2 fruit fly cellular contexts compared by ENCODE assay signal in the genomic region with DNA sequence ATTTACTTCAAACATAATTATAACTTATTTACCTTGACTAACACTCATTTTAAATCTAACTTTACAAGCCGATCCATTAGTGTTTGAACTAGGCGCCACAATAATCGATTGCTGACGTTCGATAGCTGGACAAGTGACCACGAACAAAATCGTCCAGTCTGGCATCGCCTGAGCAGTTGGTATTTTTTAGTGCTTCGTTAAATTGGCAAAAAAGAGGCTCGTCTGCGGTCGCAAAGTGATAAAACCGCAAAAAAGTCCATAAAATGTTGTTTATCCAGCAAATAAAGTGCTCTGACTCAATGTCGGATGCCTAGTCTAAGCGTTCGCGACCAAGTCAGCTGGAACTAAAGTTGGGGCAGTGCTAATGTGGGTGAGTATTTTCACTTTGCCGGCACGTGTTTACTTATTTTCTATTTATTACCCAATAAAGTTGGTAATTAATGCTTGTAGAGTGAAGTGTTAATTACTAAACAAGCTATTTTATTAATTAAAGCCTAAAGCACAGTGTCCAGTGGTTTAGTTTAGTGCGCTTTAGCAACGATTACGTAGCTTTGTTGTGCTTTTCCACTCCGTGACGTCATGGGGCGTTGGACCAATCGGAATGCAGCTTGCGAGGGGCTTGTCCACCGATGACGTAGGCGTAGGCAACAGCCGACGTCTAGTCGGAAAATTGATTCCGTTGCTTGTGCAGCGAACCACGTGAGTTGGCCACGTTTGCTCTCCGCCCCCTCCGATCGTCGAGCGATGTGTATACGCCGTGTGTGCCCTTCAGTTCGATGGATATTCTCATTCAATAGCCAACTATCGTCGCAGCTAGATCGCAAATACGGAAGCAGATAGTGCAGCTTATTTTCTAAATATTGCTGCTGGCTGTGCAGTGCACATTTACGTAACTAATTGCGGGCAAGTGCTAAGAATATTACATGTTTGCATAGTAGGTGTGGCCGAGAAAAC.
A peak's percentile ranks its signal among the peaks of the same experiment; 100 is the strongest.
TF ChIP-seq lines count a peak whose summit lies in the region.

A gene (plus strand): TSS at position 33 of the 954 bp plus-strand sequence.

TF ChIP-seq in whole organism, adult, 20 proteins besides CTCF, POLR2A, EP300 and RAD21 (continued from another document):
- TF ChIP-seq Mnt (GFP tag; optimal IDR thresholded peaks at IDR 0.05; lab: Kevin White, UChicago) (peak; percentile 27), CG7045 (GFP tag; optimal IDR thresholded peaks at IDR 0.05; lab: Kevin White, UChicago) (no peak), CG1620 (GFP tag; optimal IDR thresholded peaks at IDR 0.05; lab: Kevin White, UChicago) (no peak)
TF ChIP-seq in whole organism, adult: peak in this region for 3.

TF ChIP-seq in whole organism, embryonic, 481 proteins besides CTCF, POLR2A, EP300 and RAD21 (continued from another document):
- TF ChIP-seq amos (GFP tag; IDR thresholded peaks at IDR 0.05; lab: Robert Waterston, UW; ENCODE audit: partially characterized antibody) (peak; percentile 57; the same call in 1 of the 2 replicates), crc (GFP tag; optimal IDR thresholded peaks at IDR 0.05; lab: Kevin White, UChicago) (no peak), Pdp1 (GFP tag; optimal IDR thresholded peaks at IDR 0.05; lab: Kevin White, UChicago) (peak in 1 of 2 experiments; percentile 52), CG12659 (GFP tag; optimal IDR thresholded peaks at IDR 0.05; lab: Kevin White, UChicago) (peak; percentile 13), Xrp1 (GFP tag; IDR thresholded peaks at IDR 0.05; lab: Robert Waterston, UW) (0 out of 2 replicates have a peak, but pooled peaks have one; percentile 8), CG2712 (tag; optimal IDR thresholded peaks at IDR 0.05; lab: Kevin White, UChicago) (peak; percentile 2), CG3995 (GFP tag; optimal IDR thresholded peaks at IDR 0.05; lab: Kevin White, UChicago) (peak; percentile 17), vvl (GFP tag; IDR thresholded peaks at IDR 0.05; lab: Robert Waterston, UW) (0 out of 2 replicates have a peak, but pooled peaks have one; percentile 28), CG2116 (GFP tag; optimal IDR thresholded peaks at IDR 0.05; lab: Kevin White, UChicago) (peak; percentile 78), BEAF-32 (GFP tag; optimal IDR thresholded peaks at IDR 0.05; lab: Kevin White, UChicago) (peak; percentile 70), abd-A (tag; optimal IDR thresholded peaks at IDR 0.05; lab: Kevin White, UChicago) (peak; percentile 17), Med (GFP tag; lab: Kevin White, UChicago) (peak; percentile 88), CG7786 (GFP tag; optimal IDR thresholded peaks at IDR 0.05; lab: Kevin White, UChicago) (no peak), CG12942 (GFP tag; optimal IDR thresholded peaks at IDR 0.05; lab: Kevin White, UChicago) (no peak), CG13287 (GFP tag; IDR thresholded peaks at IDR 0.05; lab: Robert Waterston, UW; ENCODE audit: partially characterized antibody) (peak; percentile 72), Opbp (GFP tag; IDR thresholded peaks at IDR 0.05; lab: Robert Waterston, UW; ENCODE audit: partially characterized antibody) (0 out of 3 replicates have a peak, but pooled peaks have one; percentile 47), Fer3 (tag; optimal IDR thresholded peaks at IDR 0.05; lab: Kevin White, UChicago) (peak; percentile 5), Dll (GFP tag; IDR thresholded peaks at IDR 0.05; lab: Robert Waterston, UW; ENCODE audit: partially characterized antibody) (peak; percentile 55; the same call in 3 of the 4 replicates), CG9797 (GFP tag; optimal IDR thresholded peaks at IDR 0.05; lab: Kevin White, UChicago) (peak; percentile 69), tna (GFP tag; IDR thresholded peaks at IDR 0.05; lab: Robert Waterston, UW; ENCODE audit: partially characterized antibody) (peak; percentile 50; the same call in 1 of the 2 replicates), ewg (GFP tag; optimal IDR thresholded peaks at IDR 0.05; lab: Kevin White, UChicago) (no peak), Rfx (GFP tag; IDR thresholded peaks at IDR 0.05; lab: Robert Waterston, UW) (peak; percentile 32; the same call in 1 of the 2 replicates), Myb (GFP tag; optimal IDR thresholded peaks at IDR 0.05; lab: Kevin White, UChicago) (peak; percentile 58), inv (GFP tag; IDR thresholded peaks at IDR 0.05; lab: Robert Waterston, UW; ENCODE audit: partially characterized antibody) (peak; percentile 27; the same call in 1 of the 2 replicates), schlank (tag; optimal IDR thresholded peaks at IDR 0.05; lab: Kevin White, UChicago) (no peak), Sin3A (optimal IDR thresholded peaks at IDR 0.05; lab: Kevin White, UChicago) (peak; percentile 63), CG3847 (GFP tag; IDR thresholded peaks at IDR 0.05; lab: Robert Waterston, UW) (peak; percentile 40), Dp (GFP tag; optimal IDR thresholded peaks at IDR 0.05; lab: Kevin White, UChicago) (peak; percentile 98), Dad (GFP tag; optimal IDR thresholded peaks at IDR 0.05; lab: Kevin White, UChicago) (no peak), MBD-R2 (GFP tag; IDR thresholded peaks at IDR 0.05; lab: Robert Waterston, UW) (peak; percentile 38), sr (GFP tag; IDR thresholded peaks at IDR 0.05; lab: Robert Waterston, UW) (peak; percentile 35; the same call in 1 of the 3 replicates), unc-4 (GFP tag; IDR thresholded peaks at IDR 0.05; lab: Robert Waterston, UW; ENCODE audit: partially characterized antibody) (peak; percentile 49; the same call in 1 of the 2 replicates), CG6813 (GFP tag; optimal IDR thresholded peaks at IDR 0.05; lab: Kevin White, UChicago) (no peak), Deaf1 (tag; optimal IDR thresholded peaks at IDR 0.05; lab: Kevin White, UChicago) (peak; percentile 47), CG6791 (GFP tag; IDR thresholded peaks at IDR 0.05; lab: Robert Waterston, UW; ENCODE audit: partially characterized antibody) (peak; percentile 48; the same call in 1 of the 3 replicates), crol (GFP tag; IDR thresholded peaks at IDR 0.05; lab: Robert Waterston, UW) (peak; percentile 38; the same call in 1 of the 2 replicates), Vsx1 (GFP tag; optimal IDR thresholded peaks at IDR 0.05; lab: Kevin White, UChicago) (peak; percentile 10), cg (GFP tag; optimal IDR thresholded peaks at IDR 0.05; lab: Kevin White, UChicago) (no peak), Ets97D (GFP tag; optimal IDR thresholded peaks at IDR 0.05; lab: Kevin White, UChicago) (peak; percentile 55), CG5180 (GFP tag; optimal IDR thresholded peaks at IDR 0.05; lab: Kevin White, UChicago) (peak; percentile 6), gcm2 (GFP tag; optimal IDR thresholded peaks at IDR 0.05; lab: Kevin White, UChicago) (no peak), CG8290 (GFP tag; optimal IDR thresholded peaks at IDR 0.05; lab: Kevin White, UChicago) (no peak), CG8290 (tag; optimal IDR thresholded peaks at IDR 0.05; lab: Kevin White, UChicago) (peak in 1 of 2 experiments; percentile 11), CG8281 (tag; optimal IDR thresholded peaks at IDR 0.05; lab: Kevin White, UChicago) (no peak), CG18599 (GFP tag; optimal IDR thresholded peaks at IDR 0.05; lab: Kevin White, UChicago) (no peak), CG16813 (GFP tag; IDR thresholded peaks at IDR 0.05; lab: Robert Waterston, UW; ENCODE audit: partially characterized antibody) (peak; percentile 56), pum (GFP tag; optimal IDR thresholded peaks at IDR 0.05; lab: Kevin White, UChicago) (no peak), row (GFP tag; IDR thresholded peaks at IDR 0.05; lab: Robert Waterston, UW) (0 out of 3 replicates have a peak, but pooled peaks have one; percentile 5), CG1603 (tag; optimal IDR thresholded peaks at IDR 0.05; lab: Kevin White, UChicago) (peak; percentile 69), Nf-YB (GFP tag; optimal IDR thresholded peaks at IDR 0.05; lab: Kevin White, UChicago) (peak; percentile 96), trem (tag; optimal IDR thresholded peaks at IDR 0.05; lab: Kevin White, UChicago) (peak; percentile 59), Nf-YC (tag; optimal IDR thresholded peaks at IDR 0.05; lab: Kevin White, UChicago) (peak; percentile 96), crp (GFP tag; optimal IDR thresholded peaks at IDR 0.05; lab: Kevin White, UChicago) (peak in 1 of 2 experiments; percentile 30), CG11560 (tag; IDR thresholded peaks at IDR 0.05; lab: Robert Waterston, UW) (peak; percentile 70; the same call in 2 of the 3 replicates), CG6254 (GFP tag; optimal IDR thresholded peaks at IDR 0.05; lab: Kevin White, UChicago) (no peak), Bgb (GFP tag; IDR thresholded peaks at IDR 0.05; lab: Robert Waterston, UW; ENCODE audit: partially characterized antibody) (peak; percentile 65), CG42726 (GFP tag; IDR thresholded peaks at IDR 0.05; lab: Robert Waterston, UW; ENCODE audit: partially characterized antibody) (no peak), vnd (GFP tag; IDR thresholded peaks at IDR 0.05; lab: Robert Waterston, UW; ENCODE audit: partially characterized antibody) (peak; percentile 55; the same call in 1 of the 3 replicates), CG9437 (GFP tag; optimal IDR thresholded peaks at IDR 0.05; lab: Kevin White, UChicago) (peak; percentile 35), BtbVII (GFP tag; optimal IDR thresholded peaks at IDR 0.05; lab: Kevin White, UChicago) (peak; percentile 58), Abd-B (GFP tag; optimal IDR thresholded peaks at IDR 0.05; lab: Kevin White, UChicago) (peak; percentile 44), CG13894 (tag; optimal IDR thresholded peaks at IDR 0.05; lab: Kevin White, UChicago) (peak; percentile 23), rib (GFP tag; IDR thresholded peaks at IDR 0.05; lab: Robert Waterston, UW) (peak; percentile 28; the same call in 1 of the 2 replicates), CG6689 (GFP tag; IDR thresholded peaks at IDR 0.05; lab: Robert Waterston, UW) (no peak), da (GFP tag; optimal IDR thresholded peaks at IDR 0.05; lab: Kevin White, UChicago) (no peak), gfzf (GFP tag; optimal IDR thresholded peaks at IDR 0.05; lab: Kevin White, UChicago) (peak; percentile 90), CG34224 (GFP tag; IDR thresholded peaks at IDR 0.05; lab: Robert Waterston, UW; ENCODE audit: partially characterized antibody) (peak; percentile 48; the same call in 1 of the 3 replicates), CG4617 (GFP tag; optimal IDR thresholded peaks at IDR 0.05; lab: Kevin White, UChicago; ENCODE audit: borderline replicate concordance) (peak; percentile 21), CG33213 (GFP tag; optimal IDR thresholded peaks at IDR 0.05; lab: Kevin White, UChicago) (peak; percentile 28), CG17328 (GFP tag; IDR thresholded peaks at IDR 0.05; lab: Robert Waterston, UW) (0 out of 2 replicates have a peak, but pooled peaks have one; percentile 13), CG15514 (GFP tag; optimal IDR thresholded peaks at IDR 0.05; lab: Kevin White, UChicago) (peak; percentile 35), CG3281 (GFP tag; optimal IDR thresholded peaks at IDR 0.05; lab: Kevin White, UChicago) (peak; percentile 22), nerfin-2 (GFP tag; IDR thresholded peaks at IDR 0.05; lab: Robert Waterston, UW; ENCODE audit: partially characterized antibody) (peak; percentile 38; the same call in 1 of the 2 replicates), CG14860 (GFP tag; IDR thresholded peaks at IDR 0.05; lab: Robert Waterston, UW; ENCODE audit: partially characterized antibody) (peak; percentile 50), pita (GFP tag; optimal IDR thresholded peaks at IDR 0.05; lab: Kevin White, UChicago) (no peak), hth (optimal IDR thresholded peaks at IDR 0.05; lab: Kevin White, UChicago) (no peak), bbx (GFP tag; IDR thresholded peaks at IDR 0.05; lab: Robert Waterston, UW; ENCODE audit: partially characterized antibody) (peak; percentile 45), CG10267 (tag; optimal IDR thresholded peaks at IDR 0.05; lab: Kevin White, UChicago) (peak; percentile 7), Dref (GFP tag; IDR thresholded peaks at IDR 0.05; lab: Robert Waterston, UW) (peak; percentile 94), dm (GFP tag; optimal IDR thresholded peaks at IDR 0.05; lab: Kevin White, UChicago) (peak; percentile 35), Stat92E (GFP tag; optimal IDR thresholded peaks at IDR 0.05; lab: Kevin White, UChicago) (no peak), sna (GFP tag; IDR thresholded peaks at IDR 0.05; lab: Robert Waterston, UW; ENCODE audit: partially characterized antibody) (peak; percentile 31; the same call in 1 of the 2 replicates), CG10543 (GFP tag; optimal IDR thresholded peaks at IDR 0.05; lab: Kevin White, UChicago) (no peak)
